Fruit fly (Drosophila melanogaster) whole organism, wandering third instar larva: ENCODE measurements around the gene zf30C.

Experiments used
- Myc ChIP-seq: fragments of >200 bp; optimal IDR thresholded peaks from 2 replicates; lab custom pipeline; 2017
- h ChIP-seq: fragments of 200-800 bp; sonication (Bioruptor generic); optimal IDR thresholded peaks from 3 replicates; lab custom pipeline; 2016; ENCODE audit warnings: missing biosample characterization, mild to moderate bottlenecking, missing genetic modification characterization
- psq ChIP-seq: fragments of 200-800 bp; sonication (Bioruptor generic); optimal IDR thresholded peaks from 3 replicates; lab custom pipeline; 2017; ENCODE audit warnings: missing biosample characterization, mild to moderate bottlenecking, missing genetic modification characterization, moderate library complexity
- sv ChIP-seq: fragments of 200-800 bp; sonication (Bioruptor generic); optimal IDR thresholded peaks from 3 replicates; lab custom pipeline; 2016; ENCODE audit warnings: missing biosample characterization, missing genetic modification characterization
- usp ChIP-seq: fragments of >200 bp; optimal IDR thresholded peaks from 2 replicates; lab custom pipeline; 2017; ENCODE audit warnings: missing biosample characterization, missing genetic modification characterization

DNA sequence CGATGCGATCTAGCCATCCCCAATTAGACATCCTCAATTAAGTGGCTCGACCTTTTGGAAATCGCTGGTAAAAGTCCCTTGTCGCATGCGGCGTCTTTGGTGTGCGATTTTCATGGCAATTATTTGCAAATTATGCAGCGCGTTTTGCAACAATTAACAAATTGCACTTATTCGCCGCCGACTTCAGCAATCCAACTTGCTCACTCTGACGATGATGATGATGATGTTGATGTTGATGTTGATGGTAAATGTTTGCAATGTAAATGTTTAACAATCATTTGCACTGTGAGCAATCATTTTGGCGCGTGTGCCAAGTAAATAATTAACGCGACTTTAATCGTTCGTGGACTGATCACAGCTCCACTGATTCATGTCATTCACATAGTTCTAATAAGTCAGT lies 24.0 kb upstream of the zf30C start:
- TF ChIP-seq Myc (lab: Kevin White, UChicago) (no peak), usp (GFP tag; lab: Kevin White, UChicago) (no peak), h (GFP tag; lab: Kevin White, UChicago) (no peak), psq (no peak), sv (no peak)
